Fruit fly (Drosophila melanogaster): ENCODE results near the gene CG34241.

dm6 chr3L:12088326-12088725, 39.5 kb upstream of the CG34241 start, which contains the start of gene CG17154:
- TF ChIP-seq Sin3A (optimal IDR thresholded peaks at IDR 0.05) (no peak), Myc (optimal IDR thresholded peaks at IDR 0.05) (no peak), ttk (optimal IDR thresholded peaks at IDR 0.05) (no peak), psq (optimal IDR thresholded peaks at IDR 0.05) (no peak), insv (optimal IDR thresholded peaks at IDR 0.05) (no peak)

Data from Kc167 (cell line).